ENCODE assay signal across 1 fruit fly cellular context in genomic region chrX:1260327-1260726, dm6.
TF ChIP-seq lines count a peak whose summit lies in the region.

No protein-coding gene starts in this region.

TF ChIP-seq in whole organism, embryonic, 481 proteins besides CTCF, POLR2A, EP300 and RAD21 (continued from another document and continues in another):
- TF ChIP-seq CG7839 (tag; optimal IDR thresholded peaks at IDR 0.05; lab: Kevin White, UChicago), result peak; percentile 19
- no peak for TF ChIP-seq Scr (GFP tag; IDR thresholded peaks at IDR 0.05; lab: Robert Waterston, UW; ENCODE audit: partially characterized antibody)
- TF ChIP-seq en (GFP tag; optimal IDR thresholded peaks at IDR 0.05; lab: Kevin White, UChicago), result no peak
- TF ChIP-seq grn (GFP tag; optimal IDR thresholded peaks at IDR 0.05; lab: Kevin White, UChicago), result no peak
- no peak for TF ChIP-seq CG17802 (tag; optimal IDR thresholded peaks at IDR 0.05; lab: Kevin White, UChicago)
- TF ChIP-seq D19B (GFP tag; optimal IDR thresholded peaks at IDR 0.05; lab: Kevin White, UChicago), result peak; percentile 90
- 0 out of 2 replicates have a peak, but pooled peaks have one; percentile 23 for TF ChIP-seq Drgx (GFP tag; IDR thresholded peaks at IDR 0.05; lab: Robert Waterston, UW)
- no peak for TF ChIP-seq CG30431 (GFP tag; optimal IDR thresholded peaks at IDR 0.05; lab: Kevin White, UChicago)
- peak; percentile 5 for TF ChIP-seq pum (GFP tag; optimal IDR thresholded peaks at IDR 0.05; lab: Kevin White, UChicago)
- no peak for TF ChIP-seq CG10431 (GFP tag; optimal IDR thresholded peaks at IDR 0.05; lab: Kevin White, UChicago)
- no peak for TF ChIP-seq CG18619 (GFP tag; optimal IDR thresholded peaks at IDR 0.05; lab: Kevin White, UChicago)
- TF ChIP-seq Eip74EF (GFP tag; optimal IDR thresholded peaks at IDR 0.05; lab: Kevin White, UChicago), result no peak
- TF ChIP-seq CG2116 (GFP tag; optimal IDR thresholded peaks at IDR 0.05; lab: Kevin White, UChicago), result no peak
- no peak for TF ChIP-seq CG3847 (GFP tag; IDR thresholded peaks at IDR 0.05; lab: Robert Waterston, UW)
- TF ChIP-seq CG4617 (GFP tag; optimal IDR thresholded peaks at IDR 0.05; lab: Kevin White, UChicago; ENCODE audit: borderline replicate concordance), result no peak
- TF ChIP-seq CG3995 (GFP tag; optimal IDR thresholded peaks at IDR 0.05; lab: Kevin White, UChicago), result no peak
- no peak for TF ChIP-seq Dip3 (GFP tag; optimal IDR thresholded peaks at IDR 0.05; lab: Kevin White, UChicago)
- TF ChIP-seq CG9817 (tag; optimal IDR thresholded peaks at IDR 0.05; lab: Kevin White, UChicago), result peak; percentile 13
- no peak for TF ChIP-seq Ets97D (GFP tag; optimal IDR thresholded peaks at IDR 0.05; lab: Kevin White, UChicago)
- peak; percentile 55 for TF ChIP-seq CG2120 (GFP tag; optimal IDR thresholded peaks at IDR 0.05; lab: Kevin White, UChicago)
- no peak for TF ChIP-seq CG7372 (GFP tag; IDR thresholded peaks at IDR 0.05; lab: Robert Waterston, UW)
- TF ChIP-seq nerfin-2 (GFP tag; IDR thresholded peaks at IDR 0.05; lab: Robert Waterston, UW; ENCODE audit: partially characterized antibody), result no peak
- TF ChIP-seq CG8290 (GFP tag; optimal IDR thresholded peaks at IDR 0.05; lab: Kevin White, UChicago), result no peak
- peak in 1 of 2 experiments; percentile 72 for TF ChIP-seq CG8290 (tag; optimal IDR thresholded peaks at IDR 0.05; lab: Kevin White, UChicago)
- TF ChIP-seq jing (GFP tag; optimal IDR thresholded peaks at IDR 0.05; lab: Kevin White, UChicago), result no peak
- no peak for TF ChIP-seq sqz (GFP tag; optimal IDR thresholded peaks at IDR 0.05; lab: Kevin White, UChicago)
- TF ChIP-seq sens (GFP tag; lab: Kevin White, UChicago), result no peak
- TF ChIP-seq NFAT (GFP tag; IDR thresholded peaks at IDR 0.05; lab: Robert Waterston, UW), result peak; percentile 56; the same call in 1 of the 2 replicates
- TF ChIP-seq Ptx1 (GFP tag; IDR thresholded peaks at IDR 0.05; lab: Robert Waterston, UW), result 0 out of 2 replicates have a peak, but pooled peaks have one; percentile 14
- no peak for TF ChIP-seq CG10462 (GFP tag; optimal IDR thresholded peaks at IDR 0.05; lab: Kevin White, UChicago)
- peak; percentile 8 for TF ChIP-seq Antp (GFP tag; optimal IDR thresholded peaks at IDR 0.05; lab: Kevin White, UChicago)
- no peak for TF ChIP-seq Max (GFP tag; optimal IDR thresholded peaks at IDR 0.05; lab: Kevin White, UChicago)
- TF ChIP-seq toy (GFP tag; IDR thresholded peaks at IDR 0.05; lab: Robert Waterston, UW), result no peak
- no peak for TF ChIP-seq CG13287 (GFP tag; IDR thresholded peaks at IDR 0.05; lab: Robert Waterston, UW; ENCODE audit: partially characterized antibody)
- TF ChIP-seq hbn (GFP tag; IDR thresholded peaks at IDR 0.05; lab: Robert Waterston, UW; ENCODE audit: partially characterized antibody), result no peak
- TF ChIP-seq vvl (GFP tag; IDR thresholded peaks at IDR 0.05; lab: Robert Waterston, UW), result 0 out of 2 replicates have a peak, but pooled peaks have one; percentile 22
- TF ChIP-seq CG1529 (GFP tag; optimal IDR thresholded peaks at IDR 0.05; lab: Kevin White, UChicago), result no peak
- TF ChIP-seq nmo (GFP tag; optimal IDR thresholded peaks at IDR 0.05; lab: Kevin White, UChicago), result no peak
- no peak for TF ChIP-seq caup (GFP tag; optimal IDR thresholded peaks at IDR 0.05; lab: Kevin White, UChicago; ENCODE audit: severe bottlenecking)
- no peak for TF ChIP-seq jigr1 (GFP tag; IDR thresholded peaks at IDR 0.05; lab: Robert Waterston, UW)
- no peak for TF ChIP-seq CG34422 (GFP tag; IDR thresholded peaks at IDR 0.05; lab: Robert Waterston, UW)
- no peak for TF ChIP-seq insv (GFP tag; optimal IDR thresholded peaks at IDR 0.05; lab: Kevin White, UChicago)
- no peak for TF ChIP-seq CG3065 (GFP tag; optimal IDR thresholded peaks at IDR 0.05; lab: Kevin White, UChicago)
- TF ChIP-seq CG6175 (GFP tag; IDR thresholded peaks at IDR 0.05; lab: Robert Waterston, UW), result no peak
- TF ChIP-seq ase (GFP tag; IDR thresholded peaks at IDR 0.05; lab: Robert Waterston, UW), result no peak
- TF ChIP-seq dmrt99B (tag; optimal IDR thresholded peaks at IDR 0.05; lab: Kevin White, UChicago), result peak; percentile 18
- no peak for TF ChIP-seq esg (GFP tag; conservative IDR thresholded peaks at IDR 0.05; lab: Robert Waterston, UW)
- no peak for TF ChIP-seq Vsx1 (GFP tag; optimal IDR thresholded peaks at IDR 0.05; lab: Kevin White, UChicago)
- TF ChIP-seq CG4404 (GFP tag; IDR thresholded peaks at IDR 0.05; lab: Robert Waterston, UW), result no peak
- TF ChIP-seq knrl (GFP tag; IDR thresholded peaks at IDR 0.05; lab: Robert Waterston, UW; ENCODE audit: partially characterized antibody), result no peak
- TF ChIP-seq CG4282 (GFP tag; optimal IDR thresholded peaks at IDR 0.05; lab: Kevin White, UChicago), result no peak
- TF ChIP-seq Hsf (GFP tag; optimal IDR thresholded peaks at IDR 0.05; lab: Kevin White, UChicago), result no peak
- TF ChIP-seq Oaz (GFP tag; IDR thresholded peaks at IDR 0.05; lab: Robert Waterston, UW), result no peak
- TF ChIP-seq sima (GFP tag; optimal IDR thresholded peaks at IDR 0.05; lab: Kevin White, UChicago), result no peak
- TF ChIP-seq CG10979 (tag; optimal IDR thresholded peaks at IDR 0.05; lab: Kevin White, UChicago), result no peak
- TF ChIP-seq abd-A (tag; optimal IDR thresholded peaks at IDR 0.05; lab: Kevin White, UChicago), result no peak
- TF ChIP-seq crc (GFP tag; optimal IDR thresholded peaks at IDR 0.05; lab: Kevin White, UChicago), result no peak
- no peak for TF ChIP-seq prd (optimal IDR thresholded peaks at IDR 0.05; lab: Kevin White, UChicago)
- no peak for TF ChIP-seq prd (GFP tag; IDR thresholded peaks at IDR 0.05; lab: Robert Waterston, UW)
- no peak for TF ChIP-seq NC2β (GFP tag; optimal IDR thresholded peaks at IDR 0.05; lab: Kevin White, UChicago)
- no peak for TF ChIP-seq CG10147 (GFP tag; optimal IDR thresholded peaks at IDR 0.05; lab: Kevin White, UChicago)
- peak; percentile 10 for TF ChIP-seq sug (tag; optimal IDR thresholded peaks at IDR 0.05; lab: Kevin White, UChicago)
- TF ChIP-seq Xrp1 (GFP tag; IDR thresholded peaks at IDR 0.05; lab: Robert Waterston, UW), result no peak
- no peak for TF ChIP-seq twi (tag; optimal IDR thresholded peaks at IDR 0.05; lab: Kevin White, UChicago)
- TF ChIP-seq nau (GFP tag; optimal IDR thresholded peaks at IDR 0.05; lab: Kevin White, UChicago), result no peak
- TF ChIP-seq fd64A (GFP tag; optimal IDR thresholded peaks at IDR 0.05; lab: Kevin White, UChicago), result no peak
- TF ChIP-seq CG3726 (GFP tag; IDR thresholded peaks at IDR 0.05; lab: Robert Waterston, UW), result no peak
- no peak for TF ChIP-seq HHEX (GFP tag; optimal IDR thresholded peaks at IDR 0.05; lab: Kevin White, UChicago)
- no peak for TF ChIP-seq CG33557 (GFP tag; optimal IDR thresholded peaks at IDR 0.05; lab: Kevin White, UChicago)
- TF ChIP-seq gcm (GFP tag; optimal IDR thresholded peaks at IDR 0.05; lab: Kevin White, UChicago), result no peak
- TF ChIP-seq CG7928 (GFP tag; optimal IDR thresholded peaks at IDR 0.05; lab: Kevin White, UChicago), result no peak
- no peak for TF ChIP-seq Ravus (GFP tag; IDR thresholded peaks at IDR 0.05; lab: Robert Waterston, UW)
- TF ChIP-seq Deaf1 (tag; optimal IDR thresholded peaks at IDR 0.05; lab: Kevin White, UChicago), result no peak
- no peak for TF ChIP-seq lbe (GFP tag; optimal IDR thresholded peaks at IDR 0.05; lab: Kevin White, UChicago)
- no peak for TF ChIP-seq CG2712 (tag; optimal IDR thresholded peaks at IDR 0.05; lab: Kevin White, UChicago)
- TF ChIP-seq NfI (GFP tag; optimal IDR thresholded peaks at IDR 0.05; lab: Kevin White, UChicago), result peak; percentile 18
- peak in 1 of 2 experiments; percentile 30 for TF ChIP-seq Hr51 (GFP tag; optimal IDR thresholded peaks at IDR 0.05; lab: Kevin White, UChicago)
- TF ChIP-seq CG7786 (GFP tag; optimal IDR thresholded peaks at IDR 0.05; lab: Kevin White, UChicago), result no peak
- TF ChIP-seq CG6854 (GFP tag; optimal IDR thresholded peaks at IDR 0.05; lab: Kevin White, UChicago), result no peak
- TF ChIP-seq chn (GFP tag; optimal IDR thresholded peaks at IDR 0.05; lab: Kevin White, UChicago), result no peak
- no peak for TF ChIP-seq scrt (GFP tag; optimal IDR thresholded peaks at IDR 0.05; lab: Kevin White, UChicago)
- no peak for TF ChIP-seq pan (optimal IDR thresholded peaks at IDR 0.05; lab: Kevin White, UChicago)
- TF ChIP-seq pan (GFP tag; optimal IDR thresholded peaks at IDR 0.05 in 1 of 2, IDR thresholded peaks at IDR 0.05 in 1 of 2), result peak in 1 of 2 experiments; percentile 21
- TF ChIP-seq Stat92E (GFP tag; optimal IDR thresholded peaks at IDR 0.05; lab: Kevin White, UChicago), result no peak
- no peak for TF ChIP-seq pho (GFP tag; optimal IDR thresholded peaks at IDR 0.05; lab: Kevin White, UChicago)
- TF ChIP-seq CG9609 (GFP tag; optimal IDR thresholded peaks at IDR 0.05; lab: Kevin White, UChicago), result no peak
- no peak for TF ChIP-seq tgo (GFP tag; IDR thresholded peaks at IDR 0.05; lab: Robert Waterston, UW)
- no peak for TF ChIP-seq cas (GFP tag; IDR thresholded peaks at IDR 0.05; lab: Robert Waterston, UW)
- no peak for TF ChIP-seq E2f2 (GFP tag; IDR thresholded peaks at IDR 0.05; lab: Robert Waterston, UW)
- no peak for TF ChIP-seq CG16863 (GFP tag; optimal IDR thresholded peaks at IDR 0.05; lab: Kevin White, UChicago)
- no peak for TF ChIP-seq phol (tag; optimal IDR thresholded peaks at IDR 0.05; lab: Kevin White, UChicago)
- TF ChIP-seq CG7745 (tag; optimal IDR thresholded peaks at IDR 0.05; lab: Kevin White, UChicago), result no peak
- TF ChIP-seq HmgD (GFP tag; optimal IDR thresholded peaks at IDR 0.05; lab: Kevin White, UChicago), result no peak
- no peak for TF ChIP-seq CG6791 (GFP tag; IDR thresholded peaks at IDR 0.05; lab: Robert Waterston, UW; ENCODE audit: partially characterized antibody)
- no peak for TF ChIP-seq CG4854 (GFP tag; optimal IDR thresholded peaks at IDR 0.05; lab: Kevin White, UChicago)
- peak; percentile 60 for TF ChIP-seq CG9932 (GFP tag; IDR thresholded peaks at IDR 0.05; lab: Robert Waterston, UW)
- no peak for TF ChIP-seq Hr78 (GFP tag; optimal IDR thresholded peaks at IDR 0.05; lab: Kevin White, UChicago)
- TF ChIP-seq lilli (GFP tag; optimal IDR thresholded peaks at IDR 0.05; lab: Kevin White, UChicago), result peak; percentile 34
- peak; percentile 3 for TF ChIP-seq CG4424 (GFP tag; optimal IDR thresholded peaks at IDR 0.05; lab: Kevin White, UChicago)
- TF ChIP-seq CG33213 (GFP tag; optimal IDR thresholded peaks at IDR 0.05; lab: Kevin White, UChicago), result no peak
- TF ChIP-seq CG1233 (GFP tag; optimal IDR thresholded peaks at IDR 0.05; lab: Kevin White, UChicago), result no peak
- no peak for TF ChIP-seq Hand (GFP tag; optimal IDR thresholded peaks at IDR 0.05; lab: Kevin White, UChicago)
- TF ChIP-seq Hey (tag; optimal IDR thresholded peaks at IDR 0.05; lab: Kevin White, UChicago), result no peak
- no peak for TF ChIP-seq HLH3B (GFP tag; IDR thresholded peaks at IDR 0.05; lab: Robert Waterston, UW)
- no peak for TF ChIP-seq ap (GFP tag; IDR thresholded peaks at IDR 0.05; lab: Robert Waterston, UW)
- no peak for TF ChIP-seq Lhr (GFP tag; optimal IDR thresholded peaks at IDR 0.05; lab: Kevin White, UChicago)
- no peak for TF ChIP-seq CG31224 (GFP tag; IDR thresholded peaks at IDR 0.05; lab: Robert Waterston, UW)
- no peak for TF ChIP-seq CG17385 (GFP tag; optimal IDR thresholded peaks at IDR 0.05; lab: Kevin White, UChicago)
- TF ChIP-seq CG1602 (GFP tag; optimal IDR thresholded peaks at IDR 0.05; lab: Kevin White, UChicago), result no peak
- no peak for TF ChIP-seq ranshi (GFP tag; IDR thresholded peaks at IDR 0.05; lab: Robert Waterston, UW)
- no peak for TF ChIP-seq ttk (GFP tag; IDR thresholded peaks at IDR 0.05; lab: Robert Waterston, UW)
- no peak for TF ChIP-seq amos (GFP tag; IDR thresholded peaks at IDR 0.05; lab: Robert Waterston, UW; ENCODE audit: partially characterized antibody)
- TF ChIP-seq kni (GFP tag; optimal IDR thresholded peaks at IDR 0.05; lab: Kevin White, UChicago), result no peak
- TF ChIP-seq salm (tag; optimal IDR thresholded peaks at IDR 0.05; lab: Kevin White, UChicago), result no peak
- TF ChIP-seq CG17912 (GFP tag; optimal IDR thresholded peaks at IDR 0.05; lab: Kevin White, UChicago), result no peak
- TF ChIP-seq CG8388 (GFP tag; optimal IDR thresholded peaks at IDR 0.05; lab: Kevin White, UChicago), result no peak
- no peak for TF ChIP-seq fd3F (GFP tag; optimal IDR thresholded peaks at IDR 0.05; lab: Kevin White, UChicago)
- peak; percentile 14; the same call in 1 of the 2 replicates for TF ChIP-seq sob (GFP tag; IDR thresholded peaks at IDR 0.05; lab: Robert Waterston, UW)
- no peak for TF ChIP-seq unpg (GFP tag; optimal IDR thresholded peaks at IDR 0.05; lab: Kevin White, UChicago)
- no peak for TF ChIP-seq CG18476 (GFP tag; optimal IDR thresholded peaks at IDR 0.05; lab: Kevin White, UChicago)
- TF ChIP-seq CG4328 (GFP tag; optimal IDR thresholded peaks at IDR 0.05; lab: Kevin White, UChicago), result no peak
- no peak for TF ChIP-seq Fer2 (tag; optimal IDR thresholded peaks at IDR 0.05; lab: Kevin White, UChicago)
- TF ChIP-seq CG11456 (GFP tag; IDR thresholded peaks at IDR 0.05; lab: Robert Waterston, UW), result peak; percentile 52; the same call in 1 of the 3 replicates
- no peak for TF ChIP-seq CG18262 (tag; optimal IDR thresholded peaks at IDR 0.05; lab: Kevin White, UChicago)
- no peak for TF ChIP-seq sc (optimal IDR thresholded peaks at IDR 0.05; lab: Kevin White, UChicago)
- no peak for TF ChIP-seq sc (GFP tag; optimal IDR thresholded peaks at IDR 0.05; lab: Kevin White, UChicago)
- no peak for TF ChIP-seq stc (GFP tag; IDR thresholded peaks at IDR 0.05; lab: Robert Waterston, UW)
- no peak for TF ChIP-seq CG1603 (tag; optimal IDR thresholded peaks at IDR 0.05; lab: Kevin White, UChicago)
- TF ChIP-seq CG13296 (GFP tag; optimal IDR thresholded peaks at IDR 0.05; lab: Kevin White, UChicago), result peak; percentile 42
- TF ChIP-seq Fer1 (GFP tag; optimal IDR thresholded peaks at IDR 0.05; lab: Kevin White, UChicago), result peak; percentile 38
- TF ChIP-seq CG11695 (GFP tag; IDR thresholded peaks at IDR 0.05; lab: Robert Waterston, UW), result no peak
- TF ChIP-seq Awh (GFP tag; IDR thresholded peaks at IDR 0.05; lab: Robert Waterston, UW), result no peak
- no peak for TF ChIP-seq nom (GFP tag; optimal IDR thresholded peaks at IDR 0.05; lab: Kevin White, UChicago)
- TF ChIP-seq CG32532 (GFP tag; IDR thresholded peaks at IDR 0.05; lab: Robert Waterston, UW), result peak; percentile 41; the same call in 1 of the 2 replicates
- TF ChIP-seq nerfin-1 (tag; optimal IDR thresholded peaks at IDR 0.05; lab: Kevin White, UChicago), result no peak
- no peak for TF ChIP-seq ATbp (GFP tag; optimal IDR thresholded peaks at IDR 0.05; lab: Kevin White, UChicago)
- no peak for TF ChIP-seq CG5180 (GFP tag; optimal IDR thresholded peaks at IDR 0.05; lab: Kevin White, UChicago)
- no peak for TF ChIP-seq br (optimal IDR thresholded peaks at IDR 0.05; lab: Kevin White, UChicago)
